Fruit fly (Drosophila melanogaster): ENCODE measurements around the gene RIOK1.

DNA sequence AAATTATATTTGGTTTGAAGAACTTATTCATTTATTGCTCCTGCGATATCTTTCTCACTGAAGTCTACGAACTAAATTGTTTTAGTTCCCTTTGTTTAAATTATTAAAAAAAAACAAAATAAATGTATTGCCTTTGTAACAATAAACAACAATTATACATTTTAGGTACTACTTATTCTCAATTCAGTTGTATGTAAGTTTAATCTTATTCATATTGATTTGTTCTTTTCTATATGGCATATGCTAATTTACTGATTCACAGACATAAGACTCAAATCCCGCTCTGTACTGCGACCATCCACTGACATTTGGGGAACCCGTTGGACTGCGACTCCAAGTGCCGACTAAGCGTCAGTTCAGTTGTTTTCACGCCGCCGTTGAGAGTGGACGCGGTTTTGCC, 17.2 kb downstream of the RIOK1 start, which contains the start of gene CG32091:
- TF ChIP-seq CG8478 (optimal IDR thresholded peaks at IDR 0.05) (no peak), tll (GFP tag; optimal IDR thresholded peaks at IDR 0.05) (no peak), Chrac-16 (GFP tag; optimal IDR thresholded peaks at IDR 0.05) (no peak), CG2129 (GFP tag; IDR thresholded peaks at IDR 0.05; ENCODE audit: partially characterized antibody) (no peak), Nf-YA (GFP tag; IDR thresholded peaks at IDR 0.05) (no peak), CG2678 (tag; optimal IDR thresholded peaks at IDR 0.05) (no peak), ara (GFP tag; IDR thresholded peaks at IDR 0.05) (no peak), NFAT (GFP tag; IDR thresholded peaks at IDR 0.05) (no peak), TFAM (GFP tag; optimal IDR thresholded peaks at IDR 0.05) (no peak), CG9727 (GFP tag; optimal IDR thresholded peaks at IDR 0.05) (no peak), CG4328 (GFP tag; optimal IDR thresholded peaks at IDR 0.05) (no peak), CG10321 (GFP tag; IDR thresholded peaks at IDR 0.05) (no peak), CG3838 (GFP tag; optimal IDR thresholded peaks at IDR 0.05) (no peak), Dad (GFP tag; optimal IDR thresholded peaks at IDR 0.05) (no peak)
